Worm (Caenorhabditis elegans): Measurements from ENCODE around the gene srx-45.

srx-45 gene

ce11 chrIII:9309840-9310239 is 3.3 kb upstream of the srx-45 start:
- TF ChIP-seq tbx-2 (tag; optimal IDR thresholded peaks at IDR 0.05) (no peak), unc-3 (GFP tag; conservative IDR thresholded peaks at IDR 0.05) (no peak), unc-3 (tag; optimal IDR thresholded peaks at IDR 0.05) (no peak), ceh-14 (tag; optimal IDR thresholded peaks at IDR 0.05) (peak; percentile 29), K09A11.1 (tag; optimal IDR thresholded peaks at IDR 0.05; ENCODE audit: insufficient read depth) (no peak)

ce11 chrIII:9300670-9301069 is 5.8 kb downstream of the srx-45 start:
- no peak for TF ChIP-seq unc-86 (tag; optimal IDR thresholded peaks at IDR 0.05)
- no peak for TF ChIP-seq ref-2 (tag; optimal IDR thresholded peaks at IDR 0.05)
- TF ChIP-seq unc-55 (GFP tag; optimal IDR thresholded peaks at IDR 0.05), result no peak
- TF ChIP-seq C38D4.7 (GFP tag; optimal IDR thresholded peaks at IDR 0.05), result no peak
- TF ChIP-seq pat-9 (tag; optimal IDR thresholded peaks at IDR 0.05), result no peak
- no peak for TF ChIP-seq ztf-16 (tag; optimal IDR thresholded peaks at IDR 0.05)
- TF ChIP-seq pros-1 (tag; optimal IDR thresholded peaks at IDR 0.05), result no peak
- no peak for TF ChIP-seq nhr-232 (tag; optimal IDR thresholded peaks at IDR 0.05)
- no peak for TF ChIP-seq fkh-6 (tag; optimal IDR thresholded peaks at IDR 0.05)
- no peak for TF ChIP-seq K09A11.1 (tag; optimal IDR thresholded peaks at IDR 0.05; ENCODE audit: insufficient read depth)
- TF ChIP-seq C08G9.2 (tag; optimal IDR thresholded peaks at IDR 0.05), result no peak
- no peak for TF ChIP-seq elt-2 (tag; optimal IDR thresholded peaks at IDR 0.05)
- no peak for TF ChIP-seq ceh-6 (GFP tag; optimal IDR thresholded peaks at IDR 0.05)
- no peak for TF ChIP-seq Y22D7AL.16 (tag; optimal IDR thresholded peaks at IDR 0.05)

- no peak for TF ChIP-seq ref-2 (tag; optimal IDR thresholded peaks at IDR 0.05)
- TF ChIP-seq fkh-10 (GFP tag; optimal IDR thresholded peaks at IDR 0.05), result no peak
- no peak for TF ChIP-seq ceh-14 (tag; optimal IDR thresholded peaks at IDR 0.05)
These were observed 6.6 kb downstream of the srx-45 start, which contains the start of gene K01B6.3 for ce11 chrIII:9299919-9300318. TSS of gene K01B6.3 (plus strand) at chrIII:9300219.

- TF ChIP-seq F13H6.1 (tag; optimal IDR thresholded peaks at IDR 0.05) (no peak), ztf-16 (tag; optimal IDR thresholded peaks at IDR 0.05) (no peak)
These were observed 7.4 kb downstream of the srx-45 start for ce11 chrIII:9299116-9299515.

ce11 chrIII:9297345-9297744 is 9.2 kb downstream of the srx-45 start, which contains the start of gene K01B6.4:
TSS of gene K01B6.4 (minus strand) at chrIII:9297445.
- TF ChIP-seq ceh-34 (tag; optimal IDR thresholded peaks at IDR 0.05) (no peak), C08G9.2 (tag; optimal IDR thresholded peaks at IDR 0.05) (no peak), unc-86 (tag; optimal IDR thresholded peaks at IDR 0.05) (no peak), odd-2 (tag; optimal IDR thresholded peaks at IDR 0.05) (no peak), pqm-1 (tag; optimal IDR thresholded peaks at IDR 0.05) (no peak), sox-4 (tag; optimal IDR thresholded peaks at IDR 0.05) (no peak), tbx-2 (tag; optimal IDR thresholded peaks at IDR 0.05) (no peak), sox-2 (GFP tag; IDR thresholded peaks at IDR 0.05) (no peak), nfya-1 (tag; optimal IDR thresholded peaks at IDR 0.05) (no peak), pag-3 (tag; optimal IDR thresholded peaks at IDR 0.05; ENCODE audit: borderline replicate concordance) (no peak), ztf-16 (tag; optimal IDR thresholded peaks at IDR 0.05) (no peak), ets-4 (tag; optimal IDR thresholded peaks at IDR 0.05) (no peak), K09A11.1 (tag; optimal IDR thresholded peaks at IDR 0.05; ENCODE audit: insufficient read depth) (no peak), syd-9 (tag; optimal IDR thresholded peaks at IDR 0.05) (no peak), ceh-22 (tag; optimal IDR thresholded peaks at IDR 0.05) (no peak), lim-6 (tag; optimal IDR thresholded peaks at IDR 0.05) (no peak), zip-5 (tag; optimal IDR thresholded peaks at IDR 0.05) (no peak), nhr-232 (tag; optimal IDR thresholded peaks at IDR 0.05) (no peak), ceh-31 (tag; optimal IDR thresholded peaks at IDR 0.05) (no peak)

- TF ChIP-seq pax-1 (tag; optimal IDR thresholded peaks at IDR 0.05) (no peak), ceh-48 (tag; optimal IDR thresholded peaks at IDR 0.05) (no peak), nhr-11 (tag; optimal IDR thresholded peaks at IDR 0.05) (no peak), pha-4 (tag; optimal IDR thresholded peaks at IDR 0.05) (no peak), K02D7.2 (tag; optimal IDR thresholded peaks at IDR 0.05) (no peak), ref-2 (tag; optimal IDR thresholded peaks at IDR 0.05) (no peak), nhr-232 (tag; optimal IDR thresholded peaks at IDR 0.05) (no peak), lim-6 (tag; optimal IDR thresholded peaks at IDR 0.05) (no peak)
These were observed 16.7 kb downstream of the srx-45 start for ce11 chrIII:9289815-9290214.
